Fruit fly (Drosophila melanogaster) whole organism, embryonic: ENCODE data around the gene neur.

Experiments used
- ATbp ChIP-seq: fragments of 200-800 bp; sonication (Bioruptor generic); optimal IDR thresholded peaks from 2 replicates; lab custom pipeline; 2017; ENCODE audit warnings: missing biosample characterization, mild to moderate bottlenecking, missing genetic modification characterization, missing genetic modification reagents
- Ada2b ChIP-seq: fragments of 200-800 bp; sonication (Bioruptor generic); IDR thresholded peaks from 2 replicates; pipeline ENCODE4 v1.3.6; 2022; ENCODE audit warnings: missing biosample characterization, missing genetic modification characterization
- CG10979 ChIP-seq: fragments of 200-800 bp; sonication (Bioruptor generic); optimal IDR thresholded peaks from 2 replicates; lab custom pipeline; 2018; ENCODE audit warnings: missing biosample characterization, mild to moderate bottlenecking, missing genetic modification characterization, moderate library complexity
- CG11093 ChIP-seq: fragments of 200-800 bp; sonication (Bioruptor generic); IDR thresholded peaks from 3 replicates; pipeline ENCODE4 v1.3.6; 2022; ENCODE audit warnings: missing biosample characterization, missing genetic modification characterization
- CG12236 ChIP-seq: fragments of 200-800 bp; sonication (Bioruptor generic); optimal IDR thresholded peaks from 2 replicates; lab custom pipeline; 2016; ENCODE audit warnings: missing biosample characterization, missing genetic modification characterization
- CG12942 ChIP-seq: fragments of 200-800 bp; sonication (Bioruptor generic); optimal IDR thresholded peaks from 3 replicates; lab custom pipeline; 2016; ENCODE audit warnings: missing biosample characterization, missing genetic modification characterization
- CG13123 ChIP-seq: fragments of 200-800 bp; sonication (Bioruptor generic); optimal IDR thresholded peaks from 2 replicates; lab custom pipeline; 2016; ENCODE audit warnings: missing biosample characterization, missing genetic modification characterization
- CG13775 ChIP-seq: fragments of 200-800 bp; sonication (Bioruptor generic); optimal IDR thresholded peaks from 3 replicates; lab custom pipeline; 2017; ENCODE audit warnings: missing biosample characterization, mild to moderate bottlenecking, missing genetic modification characterization
- CG13894 ChIP-seq: fragments of 200-800 bp; sonication (Bioruptor generic); optimal IDR thresholded peaks from 3 replicates; lab custom pipeline; 2018; ENCODE audit warnings: missing biosample characterization, mild to moderate bottlenecking, missing genetic modification characterization, moderate library complexity
- CG14014 ChIP-seq: fragments of 200-800 bp; sonication (Bioruptor generic); IDR thresholded peaks from 2 replicates; pipeline ENCODE4 v1.3.6; 2022; ENCODE audit warnings: missing biosample characterization, missing genetic modification characterization
- CG18599 ChIP-seq: fragments of 200-800 bp; sonication (Bioruptor generic); optimal IDR thresholded peaks from 3 replicates; lab custom pipeline; 2017; ENCODE audit warnings: missing biosample characterization, missing genetic modification characterization, mild to moderate bottlenecking, moderate library complexity, missing genetic modification reagents
- CG30431 ChIP-seq: fragments of 200-800 bp; sonication (Bioruptor generic); optimal IDR thresholded peaks from 2 replicates; lab custom pipeline; 2017; ENCODE audit warnings: missing biosample characterization, missing genetic modification characterization
- CG32532 ChIP-seq: fragments of 200-800 bp; sonication (Bioruptor generic); IDR thresholded peaks from 2 replicates; pipeline ENCODE4 v1.3.6; 2022; ENCODE audit warnings: missing biosample characterization, missing genetic modification characterization
- CG33213 ChIP-seq: fragments of 200-800 bp; sonication (Bioruptor generic); optimal IDR thresholded peaks from 3 replicates; lab custom pipeline; 2016; ENCODE audit warnings: missing biosample characterization, missing genetic modification characterization
- CG3407 ChIP-seq: fragments of 200-800 bp; sonication (Bioruptor generic); optimal IDR thresholded peaks from 2 replicates; lab custom pipeline; 2018; ENCODE audit warnings: missing biosample characterization, mild to moderate bottlenecking, missing genetic modification characterization
- CG3726 ChIP-seq: fragments of 200-800 bp; sonication (Bioruptor generic); IDR thresholded peaks from 3 replicates; pipeline ENCODE4, ENCODE4 v1.3.6; 2022; ENCODE audit warnings: missing biosample characterization, missing genetic modification characterization
- CG4282 ChIP-seq: fragments of 200-800 bp; sonication (Bioruptor generic); optimal IDR thresholded peaks from 2 replicates; lab custom pipeline; 2016; ENCODE audit warnings: missing biosample characterization, missing genetic modification characterization
- CG6791 ChIP-seq: fragments of 200-800 bp; sonication (Bioruptor generic); IDR thresholded peaks from 3 replicates; pipeline ENCODE4 v1.3.6; 2022; ENCODE audit warnings: missing biosample characterization, missing genetic modification characterization; ENCODE audit not compliant: partially characterized antibody
- CG8290 ChIP-seq, 3 experiments: fragments of 200-800 bp; sonication (Bioruptor generic); optimal IDR thresholded peaks; 2 replicates each; lab custom pipeline; 2016 to 2019; ENCODE audit warnings: missing biosample characterization in 3 of 3, missing genetic modification characterization in 3 of 3, mild to moderate bottlenecking in 2 of 3, moderate library complexity in 1 of 3
- CG9817 ChIP-seq: fragments of 200-800 bp; sonication (Bioruptor generic); optimal IDR thresholded peaks from 2 replicates; lab custom pipeline; 2018; ENCODE audit warnings: missing biosample characterization, mild to moderate bottlenecking, missing genetic modification characterization, moderate library complexity
- CHES-1-like ChIP-seq: fragments of 200-800 bp; sonication (Bioruptor generic); optimal IDR thresholded peaks from 2 replicates; lab custom pipeline; 2016; ENCODE audit warnings: missing biosample characterization, missing genetic modification characterization
- Dref ChIP-seq: fragments of 200-800 bp; sonication (Bioruptor generic); IDR thresholded peaks from 2 replicates; pipeline ENCODE4 v1.3.6; 2022; ENCODE audit warnings: missing biosample characterization, missing genetic modification characterization
- Ets65A ChIP-seq: fragments of 200-800 bp; sonication (Bioruptor generic); peaks from one replicate; lab custom pipeline; 2016; ENCODE audit warnings: missing biosample characterization, missing genetic modification characterization
- Lhr ChIP-seq: fragments of 200-800 bp; sonication (Bioruptor generic); optimal IDR thresholded peaks from 3 replicates; lab custom pipeline; 2017; ENCODE audit warnings: mild to moderate bottlenecking, missing biosample characterization, missing genetic modification reagents, missing genetic modification characterization
- Mrtf ChIP-seq: fragments of 200-800 bp; sonication (Bioruptor generic); IDR thresholded peaks from 3 replicates; pipeline ENCODE4 v1.3.6; 2022; ENCODE audit warnings: missing biosample characterization, missing genetic modification characterization
- Neu2 ChIP-seq: fragments of 200-800 bp; sonication (Bioruptor generic); optimal IDR thresholded peaks from 3 replicates; lab custom pipeline; 2016; ENCODE audit warnings: missing biosample characterization, missing genetic modification characterization, borderline replicate concordance
- Nf-YB ChIP-seq: fragments of 200-800 bp; sonication (Bioruptor generic); optimal IDR thresholded peaks from 3 replicates; lab custom pipeline; 2019; ENCODE audit warnings: missing biosample characterization, mild to moderate bottlenecking, missing genetic modification characterization, moderate library complexity
- Xrp1 ChIP-seq: fragments of 200-800 bp; sonication (Bioruptor generic); IDR thresholded peaks from 2 replicates; pipeline ENCODE4 v1.3.6; 2022; ENCODE audit warnings: missing biosample characterization, missing genetic modification characterization
- bowl ChIP-seq: fragments of 200-800 bp; sonication (Bioruptor generic); IDR thresholded peaks from 2 replicates; pipeline ENCODE4 v1.3.6; 2022; ENCODE audit warnings: missing biosample characterization, missing genetic modification characterization
- caup ChIP-seq: fragments of 200-800 bp; sonication (Bioruptor generic); optimal IDR thresholded peaks from 3 replicates; lab custom pipeline; 2017; ENCODE audit warnings: missing biosample characterization, mild to moderate bottlenecking, missing genetic modification characterization, moderate library complexity; ENCODE audit not compliant: severe bottlenecking
- chinmo ChIP-seq: fragments of 200-800 bp; sonication (Bioruptor generic); IDR thresholded peaks from 4 replicates; pipeline ENCODE4 v1.3.6; 2022; ENCODE audit warnings: missing biosample characterization, missing genetic modification characterization; ENCODE audit not compliant: partially characterized antibody
- ci ChIP-seq: fragments of 200-800 bp; sonication (Bioruptor generic); IDR thresholded peaks from 3 replicates; pipeline ENCODE4 v1.3.6; 2022; ENCODE audit warnings: missing biosample characterization, missing genetic modification characterization
- da ChIP-seq: fragments of 200-800 bp; sonication (Bioruptor generic); optimal IDR thresholded peaks from 2 replicates; lab custom pipeline; 2016; ENCODE audit warnings: missing biosample characterization, missing genetic modification characterization
- dati ChIP-seq: fragments of 200-800 bp; sonication (Bioruptor generic); IDR thresholded peaks from 2 replicates; pipeline ENCODE4 v1.3.6; 2022; ENCODE audit warnings: missing biosample characterization, missing genetic modification characterization
- disco-r ChIP-seq: fragments of 200-800 bp; sonication (Bioruptor generic); optimal IDR thresholded peaks from 2 replicates; lab custom pipeline; 2016; ENCODE audit warnings: missing biosample characterization, missing genetic modification characterization
- esg ChIP-seq: fragments of 200-800 bp; sonication (Bioruptor generic); conservative IDR thresholded peaks from 2 replicates; pipeline ENCODE4 v1.3.6; 2022; ENCODE audit warnings: missing biosample characterization, missing genetic modification characterization
- fd102C ChIP-seq: fragments of 200-800 bp; sonication (Bioruptor generic); optimal IDR thresholded peaks from 2 replicates; lab custom pipeline; 2018; ENCODE audit warnings: missing biosample characterization, mild to moderate bottlenecking, missing genetic modification characterization, moderate library complexity
- gem ChIP-seq: fragments of 200-800 bp; sonication (Bioruptor generic); optimal IDR thresholded peaks from 2 replicates; lab custom pipeline; 2019; ENCODE audit warnings: missing biosample characterization, mild to moderate bottlenecking, missing genetic modification characterization, moderate library complexity
- hkb ChIP-seq, 2 experiments: fragments of 200-800 bp in 1 of 2; fragments of >200 bp in 1 of 2; sonication (Bioruptor generic) in 1 of 2; IDR thresholded peaks in 1 of 2; optimal IDR thresholded peaks in 1 of 2; 2 replicates each; pipeline versions ENCODE4 v1.3.6 to Lab custom; 2017 to 2022; ENCODE audit warnings: missing biosample characterization in 1 of 2, missing genetic modification characterization in 1 of 2
- ind ChIP-seq: fragments of 200-800 bp; sonication (Bioruptor generic); optimal IDR thresholded peaks from 3 replicates; lab custom pipeline; 2016; ENCODE audit warnings: missing biosample characterization, missing genetic modification characterization
- maf-S ChIP-seq: fragments of 200-800 bp; sonication (Bioruptor generic); optimal IDR thresholded peaks from 2 replicates; lab custom pipeline; 2016; ENCODE audit warnings: missing biosample characterization, missing genetic modification characterization
- mirr ChIP-seq: fragments of 200-800 bp; sonication (Bioruptor generic); optimal IDR thresholded peaks from 3 replicates; lab custom pipeline; 2018; ENCODE audit warnings: missing biosample characterization, mild to moderate bottlenecking, missing genetic modification characterization
- pan ChIP-seq, 4 experiments: fragments of >200 bp in 3 of 4; fragments of 200-800 bp in 1 of 4; sonication (Bioruptor generic) in 1 of 4; optimal IDR thresholded peaks in 3 of 4; IDR thresholded peaks in 1 of 4; 2 replicates each; pipeline versions ENCODE4 v1.3.6 to Lab custom; 2017 to 2022; ENCODE audit warnings: missing biosample characterization in 2 of 4, missing genetic modification characterization in 2 of 4, mixed read lengths in 1 of 4
- pnt ChIP-seq: fragments of 200-800 bp; sonication (Bioruptor generic); optimal IDR thresholded peaks from 3 replicates; lab custom pipeline; 2016; ENCODE audit warnings: missing biosample characterization, missing genetic modification characterization
- ranshi ChIP-seq: fragments of 200-800 bp; sonication (Bioruptor generic); IDR thresholded peaks from 2 replicates; pipeline ENCODE4 v1.3.6; 2022; ENCODE audit warnings: missing biosample characterization, missing genetic modification characterization
- repo ChIP-seq: fragments of 200-800 bp; sonication (Bioruptor generic); optimal IDR thresholded peaks from 2 replicates; lab custom pipeline; 2016; ENCODE audit warnings: missing biosample characterization, missing genetic modification characterization
- tll ChIP-seq, 2 experiments: fragments of 200-800 bp in 1 of 2; fragments of >200 bp in 1 of 2; sonication (Bioruptor generic) in 1 of 2; optimal IDR thresholded peaks; 2 replicates each; lab custom pipeline; 2017 to 2019; ENCODE audit warnings: missing biosample characterization in 2 of 2, missing genetic modification characterization in 2 of 2, mild to moderate bottlenecking in 1 of 2, moderate library complexity in 1 of 2
- wor ChIP-seq: fragments of 200-800 bp; sonication (Bioruptor generic); IDR thresholded peaks from 2 replicates; pipeline ENCODE4 v1.3.6; 2022; ENCODE audit warnings: missing biosample characterization, missing genetic modification characterization

The neur gene

DNA sequence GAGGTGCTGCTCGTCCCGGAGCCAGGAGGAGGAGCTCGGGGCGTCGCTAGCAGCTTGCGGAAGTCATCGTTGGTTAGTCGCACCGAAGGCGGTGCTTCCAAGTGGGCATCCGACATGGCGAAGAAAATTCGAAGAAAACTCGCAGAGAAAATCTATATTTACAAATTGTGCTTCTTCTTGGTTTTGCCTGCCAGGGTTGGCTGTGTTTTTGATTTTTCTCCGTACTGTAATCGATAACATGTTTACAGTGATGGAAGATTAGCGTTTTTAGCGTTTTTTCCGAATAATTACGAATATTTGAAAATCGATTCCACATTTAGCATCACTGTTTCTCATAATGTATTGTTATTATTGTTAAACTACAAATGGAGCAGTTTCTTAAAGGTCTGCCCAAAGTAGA, 25.6 kb upstream of the neur start, which contains the start of the genes beag and Ada (continued):
- TF ChIP-seq CHES-1-like (GFP tag; lab: Kevin White, UChicago) (peak; percentile 80), CG18599 (GFP tag; lab: Kevin White, UChicago) (no peak), CG3726 (GFP tag; lab: Robert Waterston, UW) (no peak), gem (tag; lab: Kevin White, UChicago) (no peak), caup (GFP tag; lab: Kevin White, UChicago) (no peak), CG11093 (GFP tag; lab: Robert Waterston, UW) (no peak), pnt (no peak)

DNA sequence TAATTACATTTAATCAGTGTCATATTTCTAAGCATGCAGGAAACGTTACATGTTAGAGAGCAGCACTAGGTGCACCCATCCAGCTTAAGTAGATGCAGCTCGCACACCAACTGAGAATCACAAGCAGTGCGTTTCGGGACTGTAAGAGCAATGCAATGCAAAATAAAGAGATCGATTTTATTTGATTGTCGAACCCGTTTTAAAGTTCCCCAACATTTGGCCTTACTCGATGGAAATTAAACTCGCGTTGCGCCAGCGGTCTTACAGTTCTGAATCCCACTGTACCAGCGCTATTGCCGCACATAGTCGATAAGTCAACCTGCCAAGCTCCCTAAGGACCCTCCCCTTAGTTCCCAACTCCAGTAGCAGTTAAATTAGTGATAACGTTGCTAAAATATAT, 23.5 kb upstream of the neur start:
- no peak for TF ChIP-seq ATbp (GFP tag; lab: Kevin White, UChicago)
- TF ChIP-seq chinmo (GFP tag; lab: Robert Waterston, UW): no peak
- no peak for TF ChIP-seq Nf-YB (GFP tag; lab: Kevin White, UChicago)
- no peak for TF ChIP-seq Neu2 (GFP tag; lab: Kevin White, UChicago)
- peak; percentile 34; the same call in 1 of the 2 replicates for TF ChIP-seq CG32532 (GFP tag; lab: Robert Waterston, UW)
- no peak; the same call in 1 of the 2 replicates for TF ChIP-seq esg
- TF ChIP-seq CG14014: no peak
- no peak for TF ChIP-seq Lhr
- TF ChIP-seq da (GFP tag; lab: Kevin White, UChicago): no peak
- no peak for TF ChIP-seq ci (GFP tag; lab: Robert Waterston, UW)
- no peak for TF ChIP-seq CG13123
- TF ChIP-seq CG9817: no peak
- no peak for TF ChIP-seq wor (GFP tag; lab: Robert Waterston, UW)
- no peak for TF ChIP-seq dati (GFP tag; lab: Robert Waterston, UW)
- no peak for TF ChIP-seq CG13775 (GFP tag; lab: Kevin White, UChicago)
- no peak for TF ChIP-seq fd102C (GFP tag; lab: Kevin White, UChicago)
- TF ChIP-seq CG30431 (GFP tag; lab: Kevin White, UChicago): no peak
- TF ChIP-seq disco-r (GFP tag; lab: Kevin White, UChicago): no peak
- no peak for TF ChIP-seq CG33213 (GFP tag; lab: Kevin White, UChicago)
- TF ChIP-seq CG8290 (GFP tag; optimal IDR thresholded peaks at IDR 0.05; lab: Kevin White, UChicago): no peak
- TF ChIP-seq CG8290 (tag; optimal IDR thresholded peaks at IDR 0.05; lab: Kevin White, UChicago): peak in 1 of 2 experiments; percentile 7
- no peak for TF ChIP-seq mirr (GFP tag; lab: Kevin White, UChicago)
- TF ChIP-seq CG6791 (GFP tag; lab: Robert Waterston, UW): no peak
- TF ChIP-seq Xrp1: peak; percentile 37; the same call in 1 of the 2 replicates
- TF ChIP-seq CG3407 (GFP tag; lab: Kevin White, UChicago): no peak
- peak; percentile 1 for TF ChIP-seq ind (GFP tag; lab: Kevin White, UChicago)
- no peak for TF ChIP-seq CG13894 (tag; lab: Kevin White, UChicago)
- TF ChIP-seq Mrtf (GFP tag; lab: Robert Waterston, UW): 0 out of 3 replicates have a peak, but pooled peaks have one; percentile 22
- no peak for TF ChIP-seq bowl (GFP tag; lab: Robert Waterston, UW)
- no peak for TF ChIP-seq repo (GFP tag; lab: Kevin White, UChicago)
- TF ChIP-seq Ada2b (GFP tag; lab: Robert Waterston, UW): no peak
- no peak for TF ChIP-seq Dref
- TF ChIP-seq tll (GFP tag; optimal IDR thresholded peaks at IDR 0.05; lab: Kevin White, UChicago): no peak
- TF ChIP-seq maf-S (GFP tag; lab: Kevin White, UChicago): no peak
- no peak for TF ChIP-seq hkb (optimal IDR thresholded peaks at IDR 0.05; lab: Kevin White, UChicago)
- TF ChIP-seq hkb (GFP tag; IDR thresholded peaks at IDR 0.05; lab: Robert Waterston, UW): peak; percentile 18; the same call in 1 of the 2 replicates
- TF ChIP-seq CG10979 (tag; lab: Kevin White, UChicago): peak; percentile 0
- no peak for TF ChIP-seq pan (optimal IDR thresholded peaks at IDR 0.05; lab: Kevin White, UChicago)
- TF ChIP-seq pan (GFP tag; optimal IDR thresholded peaks at IDR 0.05 in 1 of 2, IDR thresholded peaks at IDR 0.05 in 1 of 2): peak in 1 of 2 experiments; percentile 12
- TF ChIP-seq Ets65A (GFP tag; lab: Kevin White, UChicago): no peak
- TF ChIP-seq ranshi (GFP tag; lab: Robert Waterston, UW): no peak
- no peak for TF ChIP-seq CG12236 (GFP tag; lab: Kevin White, UChicago)
- no peak for TF ChIP-seq CG12942 (GFP tag; lab: Kevin White, UChicago)
- TF ChIP-seq CG4282 (GFP tag; lab: Kevin White, UChicago): no peak
